Worm (Caenorhabditis elegans) whole organism, young adult: ENCODE results near the gene ins-10.
A peak's percentile ranks its signal among the peaks of the same experiment; 100 is the strongest.

ENCODE experiments used
- B0261.1 ChIP-seq: sonication (generic microtip); optimal IDR thresholded peaks from 2 replicates; lab custom pipeline; 2016; ENCODE audit warnings: mild to moderate bottlenecking, missing genetic modification characterization, moderate library complexity, missing compliant biosample characterization
- C06A6.2 ChIP-seq: fragments of 200-800 bp; sonication (Bioruptor generic); conservative IDR thresholded peaks from 2 replicates; pipeline ENCODE4 v1.3.6; 2022; ENCODE audit warnings: missing genetic modification characterization, missing compliant biosample characterization
- D2030.7 ChIP-seq: fragments of 200-800 bp; sonication (Bioruptor generic); IDR thresholded peaks from 2 replicates; pipeline ENCODE4 v1.3.6; 2022; ENCODE audit warnings: missing genetic modification reagents, missing genetic modification characterization, missing compliant biosample characterization
- F22D6.2 ChIP-seq: sonication (generic microtip); optimal IDR thresholded peaks from 2 replicates; lab custom pipeline; 2016; ENCODE audit warnings: mild to moderate bottlenecking, missing genetic modification characterization, missing compliant biosample characterization
- F33H1.4 ChIP-seq: fragments of 200-800 bp; sonication (Bioruptor generic); IDR thresholded peaks from 2 replicates; pipeline ENCODE4 v1.3.6; 2022; ENCODE audit warnings: missing genetic modification reagents, missing genetic modification characterization, missing compliant biosample characterization
- K11D2.4 ChIP-seq: fragments of 200-800 bp; sonication (Bioruptor generic); IDR thresholded peaks from 2 replicates; pipeline ENCODE4 v1.3.6; 2022; ENCODE audit warnings: missing genetic modification reagents, missing genetic modification characterization, missing compliant biosample characterization
- K12H6.12 ChIP-seq: fragments of 200-800 bp; sonication (Bioruptor generic); optimal IDR thresholded peaks from 2 replicates; lab custom pipeline; 2018; ENCODE audit warnings: mild to moderate bottlenecking, missing genetic modification characterization, missing compliant biosample characterization
- Y53F4B.3 ChIP-seq: fragments of 200-800 bp; sonication (Bioruptor generic); IDR thresholded peaks from 2 replicates; pipeline ENCODE4 v1.3.6; 2022; ENCODE audit warnings: missing genetic modification reagents, missing genetic modification characterization, missing compliant biosample characterization
- Y53G8AR.9 ChIP-seq: fragments of 200-800 bp; sonication (Bioruptor generic); conservative IDR thresholded peaks from 2 replicates; pipeline ENCODE4 v1.3.6; 2022; ENCODE audit warnings: missing genetic modification reagents, missing genetic modification characterization, missing compliant biosample characterization
- ama-1 ChIP-seq, 3 experiments: fragments of 150-350 bp in 1 of 3; sonication (generic microtip) in 2 of 3; optimal IDR thresholded peaks; 2 replicates each; lab custom pipeline; 2014 to 2018; ENCODE audit warnings: missing biosample characterization in 2 of 3, missing genetic modification characterization in 2 of 3, missing genetic modification reagents in 2 of 3
- aptf-2 ChIP-seq: fragments of 200-800 bp; sonication (Bioruptor generic); conservative IDR thresholded peaks from 2 replicates; pipeline ENCODE4 v1.3.6; 2022; ENCODE audit warnings: missing genetic modification reagents, missing genetic modification characterization, missing compliant biosample characterization
- bed-1 ChIP-seq: fragments of 200-800 bp; sonication (Bioruptor generic); IDR thresholded peaks from 2 replicates; pipeline ENCODE4 v1.3.6; 2022; ENCODE audit warnings: missing genetic modification reagents, missing genetic modification characterization, missing compliant biosample characterization
- bed-2 ChIP-seq: fragments of 200-800 bp; sonication (Bioruptor generic); IDR thresholded peaks from 2 replicates; pipeline ENCODE4 v1.3.6; 2022; ENCODE audit warnings: missing genetic modification reagents, missing genetic modification characterization, missing compliant biosample characterization
- ceh-91 ChIP-seq: fragments of 200-800 bp; sonication (Bioruptor generic); IDR thresholded peaks from 2 replicates; pipeline ENCODE4 v1.3.6; 2022; ENCODE audit warnings: missing genetic modification reagents, missing genetic modification characterization, missing compliant biosample characterization
- die-1 ChIP-seq: sonication (generic microtip); optimal IDR thresholded peaks from 2 replicates; lab custom pipeline; 2016; ENCODE audit warnings: missing genotype, mild to moderate bottlenecking, missing genetic modification characterization, missing compliant biosample characterization
- dpl-1 ChIP-seq: fragments of 150-350 bp; optimal IDR thresholded peaks from 2 replicates; lab custom pipeline; 2014; ENCODE audit warnings: missing biosample characterization, missing genetic modification reagents, missing genetic modification characterization
- egl-44 ChIP-seq: fragments of 200-800 bp; sonication (Bioruptor generic); IDR thresholded peaks from 2 replicates; pipeline ENCODE4 v1.3.6; 2022; ENCODE audit warnings: missing genetic modification reagents, missing genetic modification characterization, missing compliant biosample characterization
- ets-4 ChIP-seq: fragments of 200-800 bp; sonication (Bioruptor generic); optimal IDR thresholded peaks from 2 replicates; lab custom pipeline; 2018; ENCODE audit warnings: mild to moderate bottlenecking, missing genetic modification characterization, missing compliant biosample characterization
- fkh-3 ChIP-seq: sonication (generic microtip); optimal IDR thresholded peaks from 2 replicates; lab custom pipeline; 2016; ENCODE audit warnings: mild to moderate bottlenecking, missing genetic modification characterization, missing compliant biosample characterization
- hlh-12 ChIP-seq: sonication (generic microtip); optimal IDR thresholded peaks from 2 replicates; lab custom pipeline; 2016; ENCODE audit warnings: missing genetic modification characterization, missing compliant biosample characterization
- hmg-1.2 ChIP-seq: fragments of 200-800 bp; sonication (Bioruptor generic); IDR thresholded peaks from 2 replicates; pipeline ENCODE4 v1.3.6; 2022; ENCODE audit warnings: missing genetic modification reagents, missing genetic modification characterization, missing compliant biosample characterization
- hmg-20 ChIP-seq: fragments of 200-800 bp; sonication (Bioruptor generic); IDR thresholded peaks from 2 replicates; pipeline ENCODE4 v1.3.6; 2022; ENCODE audit warnings: missing genetic modification reagents, missing genetic modification characterization, missing compliant biosample characterization
- let-526 ChIP-seq: fragments of 200-800 bp; sonication (Bioruptor generic); IDR thresholded peaks from 2 replicates; pipeline ENCODE4 v1.3.6; 2022; ENCODE audit warnings: missing genetic modification reagents, missing genetic modification characterization, missing compliant biosample characterization
- let-607 ChIP-seq, 2 experiments: fragments of 200-800 bp in 1 of 2; sonication (Bioruptor generic) in 1 of 2; sonication (generic microtip) in 1 of 2; optimal IDR thresholded peaks; 2 replicates each; lab custom pipeline; 2016 to 2018; ENCODE audit warnings: mild to moderate bottlenecking in 2 of 2, missing compliant biosample characterization in 2 of 2, missing genetic modification characterization in 2 of 2, moderate library complexity in 2 of 2, missing genotype in 1 of 2
- lin-26 ChIP-seq: fragments of 200-800 bp; sonication (Bioruptor generic); IDR thresholded peaks from 2 replicates; pipeline ENCODE4 v1.3.6; 2022; ENCODE audit warnings: missing genetic modification reagents, missing genetic modification characterization, missing compliant biosample characterization
- lir-1 ChIP-seq: fragments of 200-800 bp; sonication (Bioruptor generic); conservative IDR thresholded peaks from 2 replicates; pipeline ENCODE4 v1.3.6; 2022; ENCODE audit warnings: missing genetic modification reagents, missing genetic modification characterization, missing compliant biosample characterization
- lsl-1 ChIP-seq: fragments of 200-800 bp; sonication (Bioruptor generic); optimal IDR thresholded peaks from 2 replicates; lab custom pipeline; 2018; ENCODE audit warnings: mild to moderate bottlenecking, missing genetic modification characterization, moderate library complexity, missing compliant biosample characterization
- madf-6 ChIP-seq: fragments of 200-800 bp; sonication (Bioruptor generic); IDR thresholded peaks from 2 replicates; pipeline ENCODE4 v1.3.6; 2022; ENCODE audit warnings: missing genetic modification reagents, missing genetic modification characterization, missing compliant biosample characterization
- madf-8 ChIP-seq: fragments of 200-800 bp; sonication (Bioruptor generic); conservative IDR thresholded peaks from 2 replicates; pipeline ENCODE4 v1.3.6; 2022; ENCODE audit warnings: missing genetic modification reagents, missing genetic modification characterization, missing compliant biosample characterization
- mel-28 ChIP-seq: sonication (generic microtip); optimal IDR thresholded peaks from 2 replicates; lab custom pipeline; 2016; ENCODE audit warnings: borderline replicate concordance, mild to moderate bottlenecking, missing genetic modification characterization, missing compliant biosample characterization
- mxl-1 ChIP-seq: sonication (generic microtip); optimal IDR thresholded peaks from 2 replicates; lab custom pipeline; 2016; ENCODE audit warnings: missing genetic modification characterization, missing compliant biosample characterization
- nhr-120 ChIP-seq: fragments of 200-800 bp; sonication (Bioruptor generic); IDR thresholded peaks from 2 replicates; pipeline ENCODE4 v1.3.6; 2022; ENCODE audit warnings: missing genetic modification characterization, missing compliant biosample characterization
- nhr-80 ChIP-seq: sonication (generic microtip); optimal IDR thresholded peaks from 2 replicates; lab custom pipeline; 2016; ENCODE audit warnings: missing genetic modification characterization, missing compliant biosample characterization
- pbrm-1 ChIP-seq: fragments of 200-800 bp; sonication (Bioruptor generic); IDR thresholded peaks from 2 replicates; pipeline ENCODE4 v1.3.6; 2022; ENCODE audit warnings: missing genetic modification reagents, missing genetic modification characterization, missing compliant biosample characterization
- rec-8 ChIP-seq, 2 experiments: sonication (generic microtip); optimal IDR thresholded peaks; 2 replicates each; lab custom pipeline; 2016; ENCODE audit warnings: mild to moderate bottlenecking in 2 of 2, missing genetic modification characterization in 2 of 2, missing genetic modification reagents in 2 of 2, missing genotype in 2 of 2, missing biosample characterization in 1 of 2, missing compliant biosample characterization in 1 of 2, moderate library complexity in 1 of 2
- rpc-1 ChIP-seq, 2 experiments: fragments of 150-350 bp in 1 of 2; sonication (generic microtip) in 1 of 2; optimal IDR thresholded peaks; 2 replicates each; lab custom pipeline; 2014 to 2018; ENCODE audit warnings: missing biosample characterization in 1 of 2, missing genetic modification characterization in 1 of 2, missing genetic modification reagents in 1 of 2, missing genotype in 1 of 2
- sea-2 ChIP-seq: fragments of 200-800 bp; sonication (Bioruptor generic); IDR thresholded peaks from 2 replicates; pipeline ENCODE4 v1.3.6; 2022; ENCODE audit warnings: missing genetic modification characterization, missing compliant biosample characterization
- snpc-4 ChIP-seq, 5 experiments: fragments of 150-350 bp in 1 of 5; sonication (generic microtip) in 4 of 5; optimal IDR thresholded peaks; 2 replicates each; lab custom pipeline; 2014 to 2018; ENCODE audit warnings: missing genetic modification characterization in 5 of 5, missing biosample characterization in 3 of 5, antibody characterized with exemption in 2 of 5, mild to moderate bottlenecking in 2 of 5, missing compliant biosample characterization in 2 of 5, missing genotype in 2 of 5, moderate library complexity in 2 of 5, missing genetic modification reagents in 1 of 5
- somi-1 ChIP-seq: fragments of 200-800 bp; sonication (Bioruptor generic); optimal IDR thresholded peaks from 2 replicates; lab custom pipeline; 2018; ENCODE audit warnings: mild to moderate bottlenecking, missing genetic modification characterization, missing compliant biosample characterization
- tbx-9 ChIP-seq: sonication (generic microtip); optimal IDR thresholded peaks from 2 replicates; lab custom pipeline; 2016; ENCODE audit warnings: borderline replicate concordance, missing genetic modification characterization, inconsistent platforms, missing compliant biosample characterization
- unc-130 ChIP-seq: sonication (generic microtip); optimal IDR thresholded peaks from 2 replicates; lab custom pipeline; 2016; ENCODE audit warnings: missing genetic modification reagents, missing genetic modification characterization, missing compliant biosample characterization
- xnd-1 ChIP-seq: sonication (generic microtip); optimal IDR thresholded peaks from 2 replicates; lab custom pipeline; 2016; ENCODE audit warnings: missing genotype, missing genetic modification reagents, missing genetic modification characterization, missing compliant biosample characterization
- ztf-18 ChIP-seq: sonication (generic microtip); optimal IDR thresholded peaks from 2 replicates; lab custom pipeline; 2016; ENCODE audit warnings: missing genotype, mild to moderate bottlenecking, missing genetic modification characterization, missing compliant biosample characterization
- ztf-22 ChIP-seq: fragments of 200-800 bp; sonication (Bioruptor generic); optimal IDR thresholded peaks from 2 replicates; lab custom pipeline; 2018; ENCODE audit warnings: mild to moderate bottlenecking, missing genetic modification characterization, moderate library complexity, missing compliant biosample characterization
- ztf-25 ChIP-seq: fragments of 200-800 bp; sonication (Bioruptor generic); IDR thresholded peaks from 2 replicates; pipeline ENCODE4 v1.3.6; 2022; ENCODE audit warnings: missing genetic modification reagents, missing genetic modification characterization, missing compliant biosample characterization
- ztf-3 ChIP-seq: fragments of 200-800 bp; sonication (Bioruptor generic); optimal IDR thresholded peaks from 2 replicates; lab custom pipeline; 2018; ENCODE audit warnings: mild to moderate bottlenecking, missing genetic modification characterization, missing compliant biosample characterization

Gene ins-10

ce11 chrV:14027384-14027783, 6.4 kb upstream of the ins-10 start, which contains the start of gene T08G5.3:
T08G5.3 (minus strand) TSS chrV:14027484.
- TF ChIP-seq sea-2 (no peak), ztf-25 (no peak), tbx-9 (tag; lab: Kevin White, UChicago) (no peak), C06A6.2 (GFP tag; lab: Robert Waterston, UW) (no peak), let-526 (GFP tag; lab: Robert Waterston, UW) (no peak), dpl-1 (GFP tag; lab: Kevin White, UChicago) (no peak), aptf-2 (no peak), egl-44 (no peak), nhr-120 (no peak), die-1 (tag; lab: Kevin White, UChicago) (no peak), K12H6.12 (no peak), bed-1 (GFP tag; lab: Robert Waterston, UW) (no peak), F22D6.2 (tag; lab: Kevin White, UChicago) (no peak), lsl-1 (GFP tag; lab: Kevin White, UChicago) (no peak), fkh-3 (tag; lab: Kevin White, UChicago) (no peak), ztf-3 (GFP tag; lab: Kevin White, UChicago) (no peak), hlh-12 (tag; lab: Kevin White, UChicago) (no peak), mxl-1 (tag; lab: Kevin White, UChicago) (no peak), Y53F4B.3 (no peak)

DNA sequence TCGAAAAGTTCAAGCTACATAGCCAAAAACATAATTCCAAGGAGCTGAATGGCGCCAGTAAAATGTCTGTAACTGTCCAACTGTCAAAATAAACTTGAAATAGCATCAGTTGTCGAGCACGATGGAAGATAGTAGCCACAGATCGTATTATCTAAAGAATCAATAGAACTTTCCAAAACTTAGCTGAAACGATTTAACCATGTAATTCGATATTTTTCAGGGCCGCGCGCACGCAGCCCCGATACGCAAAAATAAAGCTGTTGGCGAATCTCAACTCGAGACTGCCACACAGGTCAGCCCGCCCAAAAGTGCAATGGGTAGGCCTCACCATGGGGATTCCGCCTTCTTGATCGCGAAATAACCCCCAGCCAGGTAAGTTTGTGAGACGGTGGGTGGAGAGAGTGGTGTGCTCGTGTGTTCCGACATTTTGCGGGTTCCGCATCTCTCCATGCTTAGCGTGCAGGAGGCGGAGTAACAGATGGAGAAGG, 5.4 kb upstream of the ins-10 start:
- peak; percentile 3 to 44 for TF ChIP-seq rec-8 (tag; optimal IDR thresholded peaks at IDR 0.05; lab: Kevin White, UChicago)
- peak; percentile 86 for TF ChIP-seq Y53G8AR.9 (GFP tag; lab: Robert Waterston, UW)
- TF ChIP-seq hmg-1.2, result peak; percentile 97
- TF ChIP-seq nhr-120, result no peak
- peak; percentile 42 for TF ChIP-seq xnd-1 (tag; lab: Kevin White, UChicago)
- peak; percentile 94 for TF ChIP-seq pbrm-1 (GFP tag; lab: Robert Waterston, UW)
- no peak for TF ChIP-seq tbx-9 (tag; lab: Kevin White, UChicago)
- TF ChIP-seq rpc-1 (optimal IDR thresholded peaks at IDR 0.05; lab: Kevin White, UChicago), result no peak
- TF ChIP-seq rpc-1 (tag; optimal IDR thresholded peaks at IDR 0.05; lab: Kevin White, UChicago), result no peak
- TF ChIP-seq ets-4 (GFP tag; lab: Kevin White, UChicago), result peak; percentile 43
- TF ChIP-seq nhr-80 (tag; lab: Kevin White, UChicago), result peak; percentile 34
- peak; percentile 28 for TF ChIP-seq unc-130 (GFP tag; lab: Kevin White, UChicago)
- peak; percentile 80 for TF ChIP-seq lin-26 (GFP tag; lab: Robert Waterston, UW)
- peak; percentile 84 for TF ChIP-seq ama-1 (optimal IDR thresholded peaks at IDR 0.05; lab: Kevin White, UChicago)
- TF ChIP-seq ama-1 (GFP tag; optimal IDR thresholded peaks at IDR 0.05; lab: Kevin White, UChicago), result no peak
- TF ChIP-seq snpc-4 (GFP tag; optimal IDR thresholded peaks at IDR 0.05; lab: Kevin White, UChicago), result peak; percentile 89
- TF ChIP-seq snpc-4 (tag; optimal IDR thresholded peaks at IDR 0.05; lab: Kevin White, UChicago), result peak; percentile 93 to 99 (median 96)
- TF ChIP-seq madf-8 (GFP tag; lab: Robert Waterston, UW), result peak; percentile 44
- no peak for TF ChIP-seq bed-2
- no peak for TF ChIP-seq ztf-22 (GFP tag; lab: Kevin White, UChicago)
- 0 out of 2 replicates have a peak, but pooled peaks have one; percentile 20 for TF ChIP-seq C06A6.2 (GFP tag; lab: Robert Waterston, UW)
- peak; percentile 52; the same call in 1 of the 2 replicates for TF ChIP-seq K11D2.4 (GFP tag; lab: Robert Waterston, UW)
- peak; percentile 81 for TF ChIP-seq madf-6 (GFP tag; lab: Robert Waterston, UW)
- TF ChIP-seq let-607 (tag; optimal IDR thresholded peaks at IDR 0.05; lab: Kevin White, UChicago), result peak in 1 of 2 experiments; percentile 15
- no peak for TF ChIP-seq mel-28 (tag; lab: Kevin White, UChicago)
- no peak for TF ChIP-seq lir-1 (GFP tag; lab: Robert Waterston, UW)
- peak; percentile 54 for TF ChIP-seq ceh-91 (GFP tag; lab: Robert Waterston, UW)
- peak; percentile 43; the same call in 1 of the 2 replicates for TF ChIP-seq hmg-20 (GFP tag; lab: Robert Waterston, UW)
- TF ChIP-seq lsl-1 (GFP tag; lab: Kevin White, UChicago), result peak; percentile 64
- peak; percentile 66 for TF ChIP-seq F33H1.4
- peak; percentile 52 for TF ChIP-seq ztf-18 (tag; lab: Kevin White, UChicago)
- peak; percentile 96 for TF ChIP-seq D2030.7
- no peak for TF ChIP-seq somi-1
- peak; percentile 20 for TF ChIP-seq B0261.1
